Worm (Caenorhabditis elegans): Measurements from ENCODE around the gene Y105C5B.1413.

The Y105C5B.1413 gene

DNA sequence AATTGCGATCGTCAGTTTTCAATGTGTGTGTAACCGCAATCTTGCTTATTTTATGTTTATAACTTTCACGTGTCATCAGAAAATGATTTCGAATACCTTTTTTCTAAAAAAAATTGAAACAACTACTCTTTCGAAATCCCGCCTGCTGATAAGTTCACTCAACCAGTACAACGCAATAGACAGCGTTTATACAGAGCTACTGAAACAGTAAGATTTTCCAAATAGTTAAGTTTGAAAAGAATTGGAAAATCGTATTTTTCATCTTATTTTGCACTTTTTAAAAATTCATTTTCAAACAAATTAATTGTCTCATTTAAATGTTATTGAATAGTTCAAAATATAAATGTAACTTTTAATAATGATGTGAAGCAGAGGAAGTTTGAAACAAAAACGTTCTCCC lies 45.7 kb downstream of the Y105C5B.1413 start:
- no peak for TF ChIP-seq nhr-19 (GFP tag; conservative IDR thresholded peaks at IDR 0.05)
- no peak for TF ChIP-seq rnt-1 (tag; optimal IDR thresholded peaks at IDR 0.05)
- TF ChIP-seq sptf-1 (tag; optimal IDR thresholded peaks at IDR 0.05): no peak
- no peak for TF ChIP-seq C34B4.2 (tag; optimal IDR thresholded peaks at IDR 0.05)
- TF ChIP-seq lsy-2 (tag; optimal IDR thresholded peaks at IDR 0.05): no peak
- no peak for TF ChIP-seq pag-3 (tag; optimal IDR thresholded peaks at IDR 0.05; ENCODE audit: borderline replicate concordance, insufficient read depth)
- TF ChIP-seq ceh-90 (tag; optimal IDR thresholded peaks at IDR 0.05): no peak
- TF ChIP-seq fkh-8 (tag; optimal IDR thresholded peaks at IDR 0.05): no peak
- no peak for TF ChIP-seq unc-130 (tag; optimal IDR thresholded peaks at IDR 0.05)
- no peak for TF ChIP-seq efl-3 (GFP tag; optimal IDR thresholded peaks at IDR 0.05)
- no peak for TF ChIP-seq elt-2 (tag; optimal IDR thresholded peaks at IDR 0.05)
- no peak for TF ChIP-seq snu-23 (GFP tag; optimal IDR thresholded peaks at IDR 0.05)
- TF ChIP-seq tbx-2 (tag; optimal IDR thresholded peaks at IDR 0.05): no peak
- TF ChIP-seq dpl-1 (GFP tag; optimal IDR thresholded peaks at IDR 0.05): no peak
- TF ChIP-seq C04F5.9 (tag; optimal IDR thresholded peaks at IDR 0.05): no peak
- no peak for TF ChIP-seq nhr-90 (tag; optimal IDR thresholded peaks at IDR 0.05; ENCODE audit: poor library complexity)
- TF ChIP-seq isw-1 (GFP tag; IDR thresholded peaks at IDR 0.05): no peak
- TF ChIP-seq dsc-1 (tag; optimal IDR thresholded peaks at IDR 0.05): no peak
- TF ChIP-seq tlp-1 (tag; optimal IDR thresholded peaks at IDR 0.05): no peak
